Fruit fly (Drosophila melanogaster) whole organism, embryonic: ENCODE measurements around the gene jet.

Source experiments
- Abd-B ChIP-seq: fragments of 200-800 bp; sonication (Bioruptor generic); optimal IDR thresholded peaks from 2 replicates; lab custom pipeline; 2018; ENCODE audit warnings: missing biosample characterization, mild to moderate bottlenecking, missing genetic modification characterization, moderate library complexity
- C15 ChIP-seq: fragments of 200-800 bp; sonication (Bioruptor generic); IDR thresholded peaks from 3 replicates; pipeline ENCODE4 v1.3.6; 2022; ENCODE audit warnings: missing biosample characterization, missing genetic modification characterization
- CG10209 ChIP-seq: fragments of 200-800 bp; sonication (Bioruptor generic); optimal IDR thresholded peaks from 3 replicates; lab custom pipeline; 2017; ENCODE audit warnings: missing biosample characterization, mild to moderate bottlenecking, missing genetic modification characterization, missing genetic modification reagents
- CG10274 ChIP-seq: fragments of 200-800 bp; sonication (Bioruptor generic); optimal IDR thresholded peaks from 3 replicates; lab custom pipeline; 2017; ENCODE audit warnings: missing biosample characterization, mild to moderate bottlenecking, missing genetic modification characterization
- CG10565 ChIP-seq: fragments of 200-800 bp; sonication (Bioruptor generic); optimal IDR thresholded peaks from 3 replicates; lab custom pipeline; 2016; ENCODE audit warnings: missing biosample characterization, mild to moderate bottlenecking, missing genetic modification characterization
- CG12155 ChIP-seq: fragments of 200-800 bp; sonication (Bioruptor generic); optimal IDR thresholded peaks from 3 replicates; lab custom pipeline; 2016; ENCODE audit warnings: missing biosample characterization, missing genetic modification characterization
- CG13894 ChIP-seq: fragments of 200-800 bp; sonication (Bioruptor generic); optimal IDR thresholded peaks from 3 replicates; lab custom pipeline; 2018; ENCODE audit warnings: missing biosample characterization, mild to moderate bottlenecking, missing genetic modification characterization, moderate library complexity
- CG14014 ChIP-seq: fragments of 200-800 bp; sonication (Bioruptor generic); IDR thresholded peaks from 2 replicates; pipeline ENCODE4 v1.3.6; 2022; ENCODE audit warnings: missing biosample characterization, missing genetic modification characterization
- CG14965 ChIP-seq: fragments of 200-800 bp; sonication (Bioruptor generic); optimal IDR thresholded peaks from 2 replicates; lab custom pipeline; 2016; ENCODE audit warnings: missing biosample characterization, missing genetic modification characterization, borderline replicate concordance
- CG15696 ChIP-seq: fragments of 200-800 bp; sonication (Bioruptor generic); optimal IDR thresholded peaks from 2 replicates; lab custom pipeline; 2019; ENCODE audit warnings: missing biosample characterization, mild to moderate bottlenecking, missing genetic modification characterization, moderate library complexity
- CG16815 ChIP-seq: fragments of 200-800 bp; sonication (Bioruptor generic); optimal IDR thresholded peaks from 3 replicates; lab custom pipeline; 2017; ENCODE audit warnings: missing biosample characterization, mild to moderate bottlenecking, missing genetic modification characterization
- CG18011 ChIP-seq: fragments of 200-800 bp; sonication (Bioruptor generic); optimal IDR thresholded peaks from 2 replicates; lab custom pipeline; 2017; ENCODE audit warnings: missing biosample characterization, missing genetic modification characterization, mild to moderate bottlenecking, moderate library complexity, missing genotype
- CG18262 ChIP-seq: fragments of 200-800 bp; optimal IDR thresholded peaks from 3 replicates; lab custom pipeline; 2019; ENCODE audit warnings: missing biosample characterization, mild to moderate bottlenecking, missing genetic modification characterization, moderate library complexity
- CG18599 ChIP-seq: fragments of 200-800 bp; sonication (Bioruptor generic); optimal IDR thresholded peaks from 3 replicates; lab custom pipeline; 2017; ENCODE audit warnings: missing biosample characterization, missing genetic modification characterization, mild to moderate bottlenecking, moderate library complexity, missing genetic modification reagents
- CG2678 ChIP-seq: fragments of 200-800 bp; sonication (Bioruptor generic); optimal IDR thresholded peaks from 3 replicates; lab custom pipeline; 2019; ENCODE audit warnings: missing biosample characterization, mild to moderate bottlenecking, missing genetic modification characterization, moderate library complexity
- CG32532 ChIP-seq: fragments of 200-800 bp; sonication (Bioruptor generic); IDR thresholded peaks from 2 replicates; pipeline ENCODE4 v1.3.6; 2022; ENCODE audit warnings: missing biosample characterization, missing genetic modification characterization
- CG34224 ChIP-seq: fragments of 200-800 bp; sonication (Bioruptor generic); IDR thresholded peaks from 3 replicates; pipeline ENCODE4 v1.3.6; 2022; ENCODE audit warnings: missing biosample characterization, missing genetic modification characterization; ENCODE audit not compliant: partially characterized antibody
- CG42726 ChIP-seq: fragments of 200-800 bp; sonication (Bioruptor generic); IDR thresholded peaks from 2 replicates; pipeline ENCODE4 v1.3.6; 2022; ENCODE audit warnings: missing biosample characterization, missing genetic modification characterization; ENCODE audit not compliant: partially characterized antibody
- CG6791 ChIP-seq: fragments of 200-800 bp; sonication (Bioruptor generic); IDR thresholded peaks from 3 replicates; pipeline ENCODE4 v1.3.6; 2022; ENCODE audit warnings: missing biosample characterization, missing genetic modification characterization; ENCODE audit not compliant: partially characterized antibody
- CG8359 ChIP-seq: fragments of 200-800 bp; sonication (Bioruptor generic); optimal IDR thresholded peaks from 2 replicates; lab custom pipeline; 2017; ENCODE audit warnings: missing biosample characterization, mild to moderate bottlenecking, missing genetic modification characterization, borderline replicate concordance
- CG8924 ChIP-seq: fragments of 200-800 bp; optimal IDR thresholded peaks from 3 replicates; lab custom pipeline; 2019; ENCODE audit warnings: missing biosample characterization, mild to moderate bottlenecking, missing genetic modification characterization, moderate library complexity
- CG9932 ChIP-seq: fragments of 200-800 bp; sonication (Bioruptor generic); IDR thresholded peaks from 2 replicates; pipeline ENCODE4 v1.3.6; 2022; ENCODE audit warnings: missing biosample characterization, missing genetic modification characterization
- CkIIα-i1 ChIP-seq: fragments of 200-800 bp; sonication (Bioruptor generic); IDR thresholded peaks from 2 replicates; pipeline ENCODE4 v1.3.6; 2022; ENCODE audit warnings: missing biosample characterization, missing genetic modification characterization
- Dek ChIP-seq: fragments of 200-800 bp; sonication (Bioruptor generic); optimal IDR thresholded peaks from 3 replicates; lab custom pipeline; 2019; ENCODE audit warnings: missing biosample characterization, mild to moderate bottlenecking, missing genetic modification characterization, moderate library complexity
- Dref ChIP-seq: fragments of 200-800 bp; sonication (Bioruptor generic); IDR thresholded peaks from 2 replicates; pipeline ENCODE4 v1.3.6; 2022; ENCODE audit warnings: missing biosample characterization, missing genetic modification characterization
- Fer3 ChIP-seq: fragments of 200-800 bp; sonication (Bioruptor generic); optimal IDR thresholded peaks from 2 replicates; lab custom pipeline; 2018; ENCODE audit warnings: missing biosample characterization, mild to moderate bottlenecking, missing genetic modification characterization, moderate library complexity
- Gsc ChIP-seq: fragments of 200-800 bp; sonication (Bioruptor generic); IDR thresholded peaks from 2 replicates; pipeline ENCODE4 v1.3.6; 2022; ENCODE audit warnings: missing biosample characterization, missing genetic modification characterization
- Hand ChIP-seq: fragments of 200-800 bp; sonication (Bioruptor generic); optimal IDR thresholded peaks from 2 replicates; lab custom pipeline; 2017; ENCODE audit warnings: mild to moderate bottlenecking, missing biosample characterization, missing genetic modification reagents, missing genetic modification characterization
- Hey ChIP-seq: fragments of 200-800 bp; sonication (Bioruptor generic); optimal IDR thresholded peaks from 3 replicates; lab custom pipeline; 2018; ENCODE audit warnings: missing biosample characterization, mild to moderate bottlenecking, missing genetic modification characterization
- Hr3 ChIP-seq: fragments of 200-800 bp; sonication (Bioruptor generic); optimal IDR thresholded peaks from 3 replicates; lab custom pipeline; 2016; ENCODE audit warnings: missing biosample characterization, missing genetic modification characterization
- Hr39 ChIP-seq: fragments of >200 bp; optimal IDR thresholded peaks from 2 replicates; lab custom pipeline; 2017
- Lhr ChIP-seq: fragments of 200-800 bp; sonication (Bioruptor generic); optimal IDR thresholded peaks from 3 replicates; lab custom pipeline; 2017; ENCODE audit warnings: mild to moderate bottlenecking, missing biosample characterization, missing genetic modification reagents, missing genetic modification characterization
- PHDP ChIP-seq: fragments of 200-800 bp; sonication (Bioruptor generic); optimal IDR thresholded peaks from 3 replicates; lab custom pipeline; 2018; ENCODE audit warnings: missing biosample characterization, mild to moderate bottlenecking, missing genetic modification characterization, moderate library complexity
- Rfx ChIP-seq: fragments of 200-800 bp; sonication (Bioruptor generic); IDR thresholded peaks from 2 replicates; pipeline ENCODE4 v1.3.6; 2022; ENCODE audit warnings: missing biosample characterization, missing genetic modification characterization
- Side ChIP-seq: fragments of 200-800 bp; sonication (Bioruptor generic); optimal IDR thresholded peaks from 2 replicates; lab custom pipeline; 2016; ENCODE audit warnings: missing biosample characterization, missing genetic modification characterization
- Usf ChIP-seq: fragments of 200-800 bp; sonication (Bioruptor generic); optimal IDR thresholded peaks from 2 replicates; lab custom pipeline; 2017; ENCODE audit warnings: missing genotype, missing biosample characterization, missing genetic modification characterization
- YL-1 ChIP-seq: fragments of 200-800 bp; sonication (Bioruptor generic); optimal IDR thresholded peaks from 3 replicates; lab custom pipeline; 2017; ENCODE audit warnings: missing biosample characterization, mild to moderate bottlenecking, missing genetic modification characterization
- bowl ChIP-seq: fragments of 200-800 bp; sonication (Bioruptor generic); IDR thresholded peaks from 2 replicates; pipeline ENCODE4 v1.3.6; 2022; ENCODE audit warnings: missing biosample characterization, missing genetic modification characterization
- btn ChIP-seq: fragments of 200-800 bp; sonication (Bioruptor generic); optimal IDR thresholded peaks from 2 replicates; lab custom pipeline; 2016; ENCODE audit warnings: missing biosample characterization, missing genetic modification characterization
- cas ChIP-seq: fragments of 200-800 bp; sonication (Bioruptor generic); IDR thresholded peaks from 2 replicates; pipeline ENCODE4 v1.3.6; 2022; ENCODE audit warnings: missing biosample characterization, missing genetic modification characterization
- chif ChIP-seq, 2 experiments: fragments of 200-800 bp; sonication (Bioruptor generic); optimal IDR thresholded peaks; 3 replicates each; lab custom pipeline; 2016; ENCODE audit warnings: missing biosample characterization in 2 of 2, missing genetic modification characterization in 2 of 2
- dimm ChIP-seq: fragments of 200-800 bp; sonication (Bioruptor generic); IDR thresholded peaks from 2 replicates; pipeline ENCODE4 v1.3.6; 2022; ENCODE audit warnings: missing biosample characterization, missing genetic modification characterization
- dmrt11E ChIP-seq: fragments of 200-800 bp; sonication (Bioruptor generic); optimal IDR thresholded peaks from 3 replicates; lab custom pipeline; 2018; ENCODE audit warnings: missing biosample characterization, mild to moderate bottlenecking, missing genetic modification characterization, moderate library complexity
- hth ChIP-seq: fragments of >200 bp; optimal IDR thresholded peaks from 2 replicates; lab custom pipeline; 2017; ENCODE audit warnings: inconsistent platforms
- jing ChIP-seq: fragments of 200-800 bp; sonication (Bioruptor generic); optimal IDR thresholded peaks from 2 replicates; lab custom pipeline; 2018; ENCODE audit warnings: missing biosample characterization, mild to moderate bottlenecking, missing genetic modification characterization
- lmd ChIP-seq: fragments of 200-800 bp; sonication (Bioruptor generic); IDR thresholded peaks from 2 replicates; pipeline ENCODE4 v1.3.6; 2022; ENCODE audit warnings: missing biosample characterization, missing genetic modification characterization
- nerfin-2 ChIP-seq: fragments of 200-800 bp; sonication (Bioruptor generic); IDR thresholded peaks from 2 replicates; pipeline ENCODE4 v1.3.6; 2022; ENCODE audit warnings: missing biosample characterization, missing genetic modification characterization; ENCODE audit not compliant: partially characterized antibody
- pum ChIP-seq: fragments of 200-800 bp; sonication (Bioruptor generic); optimal IDR thresholded peaks from 2 replicates; lab custom pipeline; 2016; ENCODE audit warnings: missing biosample characterization, missing genetic modification characterization
- row ChIP-seq: fragments of 200-800 bp; sonication (Bioruptor generic); IDR thresholded peaks from 3 replicates; pipeline ENCODE4 v1.3.6; 2022; ENCODE audit warnings: missing biosample characterization, missing genetic modification characterization
- slou ChIP-seq: fragments of 200-800 bp; sonication (Bioruptor generic); optimal IDR thresholded peaks from 3 replicates; lab custom pipeline; 2016; ENCODE audit warnings: missing biosample characterization, missing genetic modification characterization
- ttk ChIP-seq: fragments of 200-800 bp; sonication (Bioruptor generic); IDR thresholded peaks from 2 replicates; pipeline ENCODE4 v2.1.2; 2022; ENCODE audit warnings: missing biosample characterization, missing genetic modification characterization

Gene jet

dm6 chr2L:4973731-4974415 is 24.3 kb upstream of the jet start, which contains the start of gene mRpL28 (continued):
- TF ChIP-seq CG42726 (GFP tag; lab: Robert Waterston, UW) (no peak), CG12155 (no peak), CG16815 (GFP tag; lab: Kevin White, UChicago) (no peak), YL-1 (GFP tag; lab: Kevin White, UChicago) (peak; percentile 89), CG6791 (GFP tag; lab: Robert Waterston, UW) (no peak), CG9932 (peak; percentile 67), lmd (GFP tag; lab: Robert Waterston, UW) (no peak), Hr39 (no peak), PHDP (tag; lab: Kevin White, UChicago) (peak; percentile 18), CG34224 (GFP tag; lab: Robert Waterston, UW) (peak; percentile 71), ttk (no peak), Abd-B (no peak), Dek (tag; lab: Kevin White, UChicago) (no peak), jing (GFP tag; lab: Kevin White, UChicago) (no peak), chif (GFP tag; optimal IDR thresholded peaks at IDR 0.05; lab: Kevin White, UChicago) (no peak), CkIIα-i1 (GFP tag; lab: Robert Waterston, UW) (no peak), Gsc (GFP tag; lab: Robert Waterston, UW) (no peak), row (GFP tag; lab: Robert Waterston, UW) (peak; percentile 74), Hr3 (GFP tag; lab: Kevin White, UChicago) (no peak), dimm (GFP tag; lab: Robert Waterston, UW) (no peak), Fer3 (tag; lab: Kevin White, UChicago) (no peak), Side (GFP tag; lab: Kevin White, UChicago) (no peak), cas (GFP tag; lab: Robert Waterston, UW) (no peak), CG14965 (no peak), CG8359 (GFP tag; lab: Kevin White, UChicago) (no peak), CG32532 (peak; percentile 15; the same call in 1 of the 2 replicates), C15 (GFP tag; lab: Robert Waterston, UW) (no peak), btn (no peak), hth (lab: Kevin White, UChicago) (no peak), CG18262 (tag; lab: Kevin White, UChicago) (no peak), Usf (GFP tag; lab: Kevin White, UChicago) (no peak), CG8924 (tag; lab: Kevin White, UChicago) (no peak), CG2678 (tag; lab: Kevin White, UChicago) (no peak), CG18599 (GFP tag; lab: Kevin White, UChicago) (no peak), Hand (GFP tag; lab: Kevin White, UChicago) (no peak), Rfx (no peak), pum (GFP tag; lab: Kevin White, UChicago) (no peak), CG15696 (tag; lab: Kevin White, UChicago) (no peak), CG18011 (GFP tag; lab: Kevin White, UChicago) (no peak), slou (GFP tag; lab: Kevin White, UChicago) (no peak), CG10209 (no peak), CG10274 (GFP tag; lab: Kevin White, UChicago) (no peak), nerfin-2 (GFP tag; lab: Robert Waterston, UW) (no peak), CG14014 (GFP tag; lab: Robert Waterston, UW) (no peak), CG10565 (no peak), bowl (GFP tag; lab: Robert Waterston, UW) (no peak), Hey (tag; lab: Kevin White, UChicago) (no peak), Dref (no peak), dmrt11E (tag; lab: Kevin White, UChicago) (no peak), CG13894 (tag; lab: Kevin White, UChicago) (no peak), Lhr (GFP tag; lab: Kevin White, UChicago) (no peak)
